Fruit fly (Drosophila melanogaster) whole organism, prepupa: Measurements from ENCODE around the gene CG17234.

Source experiments
- CG10669 ChIP-seq: fragments of 200-800 bp; sonication (Bioruptor generic); optimal IDR thresholded peaks from 3 replicates; lab custom pipeline; 2018; ENCODE audit warnings: missing biosample characterization, mild to moderate bottlenecking, missing genetic modification characterization, moderate library complexity
- CG11294 ChIP-seq: fragments of 200-800 bp; sonication (Bioruptor generic); IDR thresholded peaks from 2 replicates; pipeline ENCODE4 v1.3.6; 2022; ENCODE audit warnings: missing biosample characterization, missing genetic modification characterization
- CG16779 ChIP-seq: fragments of 200-800 bp; sonication (Bioruptor generic); optimal IDR thresholded peaks from 3 replicates; lab custom pipeline; 2017; ENCODE audit warnings: missing biosample characterization, mild to moderate bottlenecking, missing genetic modification characterization
- CG31627 ChIP-seq: fragments of 200-800 bp; sonication (Bioruptor generic); optimal IDR thresholded peaks from 3 replicates; lab custom pipeline; 2016; ENCODE audit warnings: missing biosample characterization, missing genetic modification characterization
- CG34406 ChIP-seq: fragments of 200-800 bp; sonication (Bioruptor generic); optimal IDR thresholded peaks from 3 replicates; lab custom pipeline; 2016; ENCODE audit warnings: missing biosample characterization, missing genetic modification characterization
- CG6276 ChIP-seq: fragments of 200-800 bp; sonication (Bioruptor generic); optimal IDR thresholded peaks from 2 replicates; lab custom pipeline; 2017; ENCODE audit warnings: missing biosample characterization, mild to moderate bottlenecking, missing genetic modification characterization
- CG8632 ChIP-seq: fragments of 200-800 bp; sonication (Bioruptor generic); optimal IDR thresholded peaks from 3 replicates; lab custom pipeline; 2016; ENCODE audit warnings: missing biosample characterization, missing genetic modification characterization
- CG9139 ChIP-seq: fragments of 200-800 bp; sonication (Bioruptor generic); optimal IDR thresholded peaks from 3 replicates; lab custom pipeline; 2017; ENCODE audit warnings: missing biosample characterization, mild to moderate bottlenecking, missing genetic modification characterization
- Eip93F ChIP-seq: fragments of 200-800 bp; sonication (Bioruptor generic); optimal IDR thresholded peaks from 2 replicates; lab custom pipeline; 2016; ENCODE audit warnings: missing biosample characterization, mild to moderate bottlenecking, missing genetic modification characterization
- Gug ChIP-seq: fragments of 200-800 bp; sonication (Bioruptor generic); IDR thresholded peaks from 2 replicates; pipeline ENCODE4 v1.3.6; 2022; ENCODE audit warnings: missing biosample characterization, missing genetic modification characterization
- Hr4 ChIP-seq: fragments of 200-800 bp; sonication (Bioruptor generic); optimal IDR thresholded peaks from 3 replicates; lab custom pipeline; 2016; ENCODE audit warnings: missing biosample characterization, missing genetic modification characterization
- fd85E ChIP-seq: fragments of 200-800 bp; sonication (Bioruptor generic); optimal IDR thresholded peaks from 3 replicates; lab custom pipeline; 2016; ENCODE audit warnings: missing biosample characterization, missing genetic modification characterization
- spab ChIP-seq: fragments of 200-800 bp; sonication (Bioruptor generic); optimal IDR thresholded peaks from 2 replicates; lab custom pipeline; 2017; ENCODE audit warnings: missing biosample characterization, mild to moderate bottlenecking, missing genetic modification characterization, missing genetic modification reagents

DNA sequence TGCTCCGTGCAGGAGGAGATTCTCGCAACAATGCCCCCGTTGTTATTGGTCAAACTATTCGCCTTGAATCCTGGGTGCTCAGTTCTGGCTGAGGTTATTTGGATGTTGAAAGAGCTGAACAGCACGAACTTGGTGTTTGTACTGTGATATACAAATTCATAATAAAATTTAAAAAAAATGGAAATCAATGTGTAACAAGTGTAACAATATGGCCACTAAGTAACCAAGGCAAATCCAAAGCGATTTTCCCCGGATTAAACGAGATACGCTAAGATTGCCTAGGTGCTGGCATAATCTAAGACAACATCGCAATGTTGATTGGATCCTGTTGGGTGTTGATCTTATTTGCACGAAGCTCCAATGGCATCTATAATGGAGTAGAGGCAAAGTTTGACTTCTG is 32.0 kb downstream of the CG17234 start, which contains the start of gene CG4271:
- TF ChIP-seq CG10669 (GFP tag; lab: Kevin White, UChicago) (no peak), Eip93F (GFP tag; lab: Kevin White, UChicago) (no peak), spab (no peak), CG34406 (GFP tag; lab: Kevin White, UChicago) (no peak), fd85E (no peak), CG8632 (GFP tag; lab: Kevin White, UChicago) (no peak), CG16779 (tag; lab: Kevin White, UChicago) (no peak), Hr4 (GFP tag; lab: Kevin White, UChicago) (no peak), CG6276 (GFP tag; lab: Kevin White, UChicago) (no peak), CG11294 (GFP tag; lab: Robert Waterston, UW) (no peak), CG9139 (GFP tag; lab: Kevin White, UChicago) (no peak), Gug (GFP tag; lab: Robert Waterston, UW) (no peak), CG31627 (no peak)
